Fruit fly (Drosophila melanogaster) whole organism, embryonic: ENCODE measurements around the gene AP-1mu.

Experiments used
- Antp ChIP-seq: fragments of 200-800 bp; sonication (Bioruptor generic); optimal IDR thresholded peaks from 3 replicates; lab custom pipeline; 2016; ENCODE audit warnings: missing biosample characterization, missing genetic modification characterization
- Bdp1 ChIP-seq: fragments of 200-800 bp; sonication (Bioruptor generic); optimal IDR thresholded peaks from 3 replicates; lab custom pipeline; 2016; ENCODE audit warnings: missing biosample characterization, missing genetic modification characterization
- CG10431 ChIP-seq: fragments of 200-800 bp; sonication (Bioruptor generic); optimal IDR thresholded peaks from 3 replicates; lab custom pipeline; 2018; ENCODE audit warnings: missing biosample characterization, mild to moderate bottlenecking, missing genetic modification characterization
- CG10543 ChIP-seq: fragments of 200-800 bp; sonication (Bioruptor generic); optimal IDR thresholded peaks from 3 replicates; lab custom pipeline; 2017; ENCODE audit warnings: missing biosample characterization, mild to moderate bottlenecking, missing genetic modification characterization, moderate library complexity
- CG10654 ChIP-seq: fragments of 200-800 bp; sonication (Bioruptor generic); optimal IDR thresholded peaks from 2 replicates; lab custom pipeline; 2016; ENCODE audit warnings: missing biosample characterization, missing genetic modification characterization
- CG10959 ChIP-seq: fragments of 200-800 bp; sonication (Bioruptor generic); IDR thresholded peaks from 2 replicates; pipeline ENCODE4 v1.3.6; 2022; ENCODE audit warnings: missing biosample characterization, missing genetic modification characterization
- CG11456 ChIP-seq: fragments of 200-800 bp; sonication (Bioruptor generic); IDR thresholded peaks from 3 replicates; pipeline ENCODE4 v1.3.6; 2022; ENCODE audit warnings: missing biosample characterization, missing genetic modification characterization
- CG11695 ChIP-seq: fragments of 200-800 bp; sonication (Bioruptor generic); IDR thresholded peaks from 3 replicates; pipeline ENCODE4 v1.3.6; 2022; ENCODE audit warnings: missing biosample characterization, missing genetic modification characterization
- CG12071 ChIP-seq: fragments of 200-800 bp; sonication (Bioruptor generic); optimal IDR thresholded peaks from 3 replicates; lab custom pipeline; 2018; ENCODE audit warnings: missing biosample characterization, mild to moderate bottlenecking, missing genetic modification characterization
- CG12219 ChIP-seq: fragments of 200-800 bp; sonication (Bioruptor generic); optimal IDR thresholded peaks from 3 replicates; lab custom pipeline; 2018; ENCODE audit warnings: missing biosample characterization, mild to moderate bottlenecking, missing genetic modification characterization
- CG12769 ChIP-seq: fragments of 200-800 bp; sonication (Bioruptor generic); optimal IDR thresholded peaks from 2 replicates; lab custom pipeline; 2019; ENCODE audit warnings: missing biosample characterization, mild to moderate bottlenecking, missing genetic modification characterization, moderate library complexity
- CG13424 ChIP-seq: fragments of 200-800 bp; sonication (Bioruptor generic); optimal IDR thresholded peaks from 2 replicates; lab custom pipeline; 2019; ENCODE audit warnings: missing biosample characterization, mild to moderate bottlenecking, missing genetic modification characterization, moderate library complexity
- CG15011 ChIP-seq: fragments of 200-800 bp; sonication (Bioruptor generic); optimal IDR thresholded peaks from 3 replicates; lab custom pipeline; 2018; ENCODE audit warnings: missing biosample characterization, mild to moderate bottlenecking, missing genetic modification characterization
- CG17359 ChIP-seq: fragments of 200-800 bp; sonication (Bioruptor generic); optimal IDR thresholded peaks from 3 replicates; lab custom pipeline; 2018; ENCODE audit warnings: missing biosample characterization, mild to moderate bottlenecking, missing genetic modification characterization, moderate library complexity
- CG2875 ChIP-seq: fragments of 200-800 bp; sonication (Bioruptor generic); optimal IDR thresholded peaks from 2 replicates; lab custom pipeline; 2017; ENCODE audit warnings: missing biosample characterization, mild to moderate bottlenecking, missing genetic modification characterization, missing genetic modification reagents
- CG31224 ChIP-seq: fragments of 200-800 bp; sonication (Bioruptor generic); IDR thresholded peaks from 2 replicates; pipeline ENCODE4 v1.3.6; 2022; ENCODE audit warnings: missing biosample characterization, missing genetic modification characterization
- CG3407 ChIP-seq: fragments of 200-800 bp; sonication (Bioruptor generic); optimal IDR thresholded peaks from 2 replicates; lab custom pipeline; 2018; ENCODE audit warnings: missing biosample characterization, mild to moderate bottlenecking, missing genetic modification characterization
- CG34376 ChIP-seq: fragments of 200-800 bp; sonication (Bioruptor generic); optimal IDR thresholded peaks from 2 replicates; lab custom pipeline; 2018; ENCODE audit warnings: missing biosample characterization, mild to moderate bottlenecking, missing genetic modification characterization
- CG3838 ChIP-seq: fragments of 200-800 bp; sonication (Bioruptor generic); optimal IDR thresholded peaks from 3 replicates; lab custom pipeline; 2016; ENCODE audit warnings: missing biosample characterization, missing genetic modification characterization
- CG4282 ChIP-seq: fragments of 200-800 bp; sonication (Bioruptor generic); optimal IDR thresholded peaks from 2 replicates; lab custom pipeline; 2016; ENCODE audit warnings: missing biosample characterization, missing genetic modification characterization
- CG43689 ChIP-seq: fragments of 200-800 bp; sonication (Bioruptor generic); IDR thresholded peaks from 2 replicates; pipeline ENCODE4 v1.3.6; 2022; ENCODE audit warnings: missing biosample characterization, missing genetic modification characterization
- CG5953 ChIP-seq: fragments of 200-800 bp; sonication (Bioruptor generic); IDR thresholded peaks from 2 replicates; pipeline ENCODE4 v1.3.6; 2022; ENCODE audit warnings: missing biosample characterization, missing genetic modification characterization
- CG6175 ChIP-seq: fragments of 200-800 bp; sonication (Bioruptor generic); IDR thresholded peaks from 3 replicates; pipeline ENCODE4 v1.3.6; 2022; ENCODE audit warnings: missing biosample characterization, missing genetic modification characterization
- CG7372 ChIP-seq: fragments of 200-800 bp; sonication (Bioruptor generic); IDR thresholded peaks from 2 replicates; pipeline ENCODE4 v1.3.6; 2022; ENCODE audit warnings: missing biosample characterization, missing genetic modification characterization
- CTCF ChIP-seq: fragments of 200-800 bp; sonication (Bioruptor generic); optimal IDR thresholded peaks from 2 replicates; lab custom pipeline; 2017; ENCODE audit warnings: missing biosample characterization, mild to moderate bottlenecking, missing genetic modification characterization, moderate library complexity
- Fer2 ChIP-seq: fragments of 200-800 bp; sonication (Bioruptor generic); optimal IDR thresholded peaks from 2 replicates; lab custom pipeline; 2018; ENCODE audit warnings: missing biosample characterization, mild to moderate bottlenecking, missing genetic modification characterization, moderate library complexity
- Lim3 ChIP-seq: fragments of 200-800 bp; sonication (Bioruptor generic); IDR thresholded peaks from 2 replicates; pipeline ENCODE4 v1.3.6; 2022; ENCODE audit warnings: missing biosample characterization, missing genetic modification characterization
- Myb ChIP-seq: fragments of 200-800 bp; sonication (Bioruptor generic); optimal IDR thresholded peaks from 2 replicates; lab custom pipeline; 2016; ENCODE audit warnings: missing biosample characterization, missing genetic modification characterization
- Nf-YA ChIP-seq: fragments of 200-800 bp; sonication (Bioruptor generic); IDR thresholded peaks from 2 replicates; pipeline ENCODE4 v1.3.6; 2022; ENCODE audit warnings: missing biosample characterization, missing genetic modification characterization
- Side ChIP-seq: fragments of 200-800 bp; sonication (Bioruptor generic); optimal IDR thresholded peaks from 2 replicates; lab custom pipeline; 2016; ENCODE audit warnings: missing biosample characterization, missing genetic modification characterization
- Tbp ChIP-seq: fragments of >200 bp; optimal IDR thresholded peaks from 2 replicates; lab custom pipeline; 2018; ENCODE audit warnings: missing biosample characterization, missing genetic modification characterization
- abd-A ChIP-seq: fragments of 200-800 bp; sonication (Bioruptor generic); optimal IDR thresholded peaks from 3 replicates; lab custom pipeline; 2019; ENCODE audit warnings: missing biosample characterization, mild to moderate bottlenecking, missing genetic modification characterization, moderate library complexity
- bab2 ChIP-seq: fragments of 200-800 bp; sonication (Bioruptor generic); optimal IDR thresholded peaks from 2 replicates; lab custom pipeline; 2016; ENCODE audit warnings: missing biosample characterization, missing genetic modification characterization
- disco-r ChIP-seq: fragments of 200-800 bp; sonication (Bioruptor generic); optimal IDR thresholded peaks from 2 replicates; lab custom pipeline; 2016; ENCODE audit warnings: missing biosample characterization, missing genetic modification characterization
- emc ChIP-seq: fragments of 200-800 bp; sonication (Bioruptor generic); optimal IDR thresholded peaks from 2 replicates; lab custom pipeline; 2016; ENCODE audit warnings: missing biosample characterization, missing genetic modification characterization
- en ChIP-seq: fragments of 200-800 bp; sonication (Bioruptor generic); optimal IDR thresholded peaks from 2 replicates; lab custom pipeline; 2016; ENCODE audit warnings: missing biosample characterization, missing genetic modification characterization
- gce ChIP-seq: fragments of 200-800 bp; sonication (Bioruptor generic); IDR thresholded peaks from 3 replicates; pipeline ENCODE4 v1.3.6; 2022; ENCODE audit warnings: missing biosample characterization, missing genetic modification characterization
- gfzf ChIP-seq: fragments of 200-800 bp; sonication (Bioruptor generic); optimal IDR thresholded peaks from 2 replicates; lab custom pipeline; 2016; ENCODE audit warnings: missing biosample characterization, mild to moderate bottlenecking, missing genetic modification characterization, moderate library complexity
- jing ChIP-seq: fragments of 200-800 bp; sonication (Bioruptor generic); optimal IDR thresholded peaks from 2 replicates; lab custom pipeline; 2018; ENCODE audit warnings: missing biosample characterization, mild to moderate bottlenecking, missing genetic modification characterization
- klu ChIP-seq: fragments of 200-800 bp; sonication (Bioruptor generic); IDR thresholded peaks from 2 replicates; pipeline ENCODE4 v1.3.6; 2022; ENCODE audit warnings: missing biosample characterization, missing genetic modification characterization
- kni ChIP-seq: fragments of 200-800 bp; sonication (Bioruptor generic); optimal IDR thresholded peaks from 3 replicates; lab custom pipeline; 2017; ENCODE audit warnings: mild to moderate bottlenecking, missing biosample characterization, missing genetic modification reagents, missing genetic modification characterization
- lilli ChIP-seq: fragments of 200-800 bp; sonication (Bioruptor generic); optimal IDR thresholded peaks from 3 replicates; lab custom pipeline; 2016; ENCODE audit warnings: missing biosample characterization, missing genetic modification characterization
- lmd ChIP-seq: fragments of 200-800 bp; sonication (Bioruptor generic); IDR thresholded peaks from 2 replicates; pipeline ENCODE4 v1.3.6; 2022; ENCODE audit warnings: missing biosample characterization, missing genetic modification characterization
- oc ChIP-seq: fragments of 200-800 bp; sonication (Bioruptor generic); optimal IDR thresholded peaks from 2 replicates; lab custom pipeline; 2018; ENCODE audit warnings: missing biosample characterization, mild to moderate bottlenecking, missing genetic modification characterization, moderate library complexity
- pzg ChIP-seq: fragments of 200-800 bp; sonication (Bioruptor generic); optimal IDR thresholded peaks from 3 replicates; lab custom pipeline; 2018; ENCODE audit warnings: missing biosample characterization, mild to moderate bottlenecking, missing genetic modification characterization, moderate library complexity
- sisA ChIP-seq: fragments of 200-800 bp; sonication (Bioruptor generic); IDR thresholded peaks from 2 replicates; pipeline ENCODE4 v1.3.6; 2022; ENCODE audit warnings: missing biosample characterization, missing genetic modification characterization
- slou ChIP-seq: fragments of 200-800 bp; sonication (Bioruptor generic); optimal IDR thresholded peaks from 3 replicates; lab custom pipeline; 2016; ENCODE audit warnings: missing biosample characterization, missing genetic modification characterization
- stwl ChIP-seq: fragments of 200-800 bp; sonication (Bioruptor generic); optimal IDR thresholded peaks from 3 replicates; lab custom pipeline; 2018; ENCODE audit warnings: missing biosample characterization, mild to moderate bottlenecking, missing genetic modification characterization, moderate library complexity
- tap ChIP-seq: fragments of 200-800 bp; optimal IDR thresholded peaks from 3 replicates; lab custom pipeline; 2019; ENCODE audit warnings: missing biosample characterization, mild to moderate bottlenecking, missing genetic modification characterization, moderate library complexity
- unc-4 ChIP-seq: fragments of 200-800 bp; sonication (Bioruptor generic); IDR thresholded peaks from 2 replicates; pipeline ENCODE4 v1.3.6; 2022; ENCODE audit warnings: missing biosample characterization, missing genetic modification characterization; ENCODE audit not compliant: partially characterized antibody
- vvl ChIP-seq: fragments of 200-800 bp; sonication (Bioruptor generic); IDR thresholded peaks from 2 replicates; pipeline ENCODE4 v1.3.6; 2022; ENCODE audit warnings: missing biosample characterization, missing genetic modification characterization
- zen2 ChIP-seq: fragments of 200-800 bp; sonication (Bioruptor generic); IDR thresholded peaks from 3 replicates; pipeline ENCODE4 v1.3.6; 2022; ENCODE audit warnings: missing biosample characterization, missing genetic modification characterization; ENCODE audit not compliant: partially characterized antibody

The AP-1mu gene

DNA sequence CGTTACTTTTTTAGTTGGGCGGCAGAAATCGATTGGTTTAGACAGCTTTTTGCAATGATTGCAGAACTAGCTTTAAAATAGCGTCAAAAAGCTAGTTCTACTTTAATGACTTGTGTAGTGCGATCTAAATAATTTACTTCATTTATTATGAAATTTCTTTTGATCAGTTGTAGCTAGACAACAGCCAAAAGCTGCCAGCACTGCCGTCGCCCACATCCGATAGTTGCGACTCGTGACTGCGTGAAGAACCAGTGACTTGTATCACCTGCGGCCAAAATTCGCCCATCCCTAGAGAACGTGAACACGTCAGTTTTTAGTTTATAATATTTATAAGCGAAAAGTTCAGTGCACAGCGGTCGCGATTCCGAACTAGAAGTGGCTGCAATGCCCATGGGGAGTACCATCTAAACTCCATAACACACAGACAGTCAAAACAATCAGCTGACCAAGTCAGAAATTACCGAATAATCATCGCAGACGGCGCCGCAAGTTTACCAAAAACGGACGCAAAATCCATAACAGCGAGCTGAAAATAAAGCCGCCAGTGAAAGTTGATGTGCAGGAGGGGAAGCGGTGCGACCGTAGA is 27.4 kb upstream of the AP-1mu start, which contains the start of gene P58IPK (continued):
- TF ChIP-seq CG17359 (tag; lab: Kevin White, UChicago) (peak; percentile 38), lmd (GFP tag; lab: Robert Waterston, UW) (peak; percentile 66; the same call in 1 of the 2 replicates), CTCF (no peak), tap (tag; lab: Kevin White, UChicago) (no peak), Lim3 (GFP tag; lab: Robert Waterston, UW) (no peak), slou (no peak), CG2875 (GFP tag; lab: Kevin White, UChicago) (no peak), Fer2 (no peak), gce (GFP tag; lab: Robert Waterston, UW) (no peak), CG34376 (GFP tag; lab: Kevin White, UChicago) (peak; percentile 57), CG12071 (GFP tag; lab: Kevin White, UChicago) (no peak), zen2 (GFP tag; lab: Robert Waterston, UW) (peak; percentile 79), CG4282 (peak; percentile 0), bab2 (GFP tag; lab: Kevin White, UChicago) (peak; percentile 70), CG15011 (GFP tag; lab: Kevin White, UChicago) (no peak), gfzf (peak; percentile 41), CG43689 (GFP tag; lab: Robert Waterston, UW) (no peak), pzg (GFP tag; lab: Kevin White, UChicago) (peak; percentile 92), Antp (GFP tag; lab: Kevin White, UChicago) (peak; percentile 77), kni (GFP tag; lab: Kevin White, UChicago) (peak; percentile 22), sisA (GFP tag; lab: Robert Waterston, UW) (peak; percentile 64), en (peak; percentile 14), oc (tag; lab: Kevin White, UChicago) (no peak), jing (no peak), CG31224 (GFP tag; lab: Robert Waterston, UW) (no peak), Nf-YA (no peak), CG10654 (peak; percentile 23), Tbp (no peak), CG10431 (GFP tag; lab: Kevin White, UChicago) (no peak), emc (GFP tag; lab: Kevin White, UChicago) (no peak), CG10959 (GFP tag; lab: Robert Waterston, UW) (no peak), CG12769 (tag; lab: Kevin White, UChicago) (peak; percentile 69), lilli (GFP tag; lab: Kevin White, UChicago) (peak; percentile 87), disco-r (GFP tag; lab: Kevin White, UChicago) (peak; percentile 10), stwl (peak; percentile 55), CG6175 (peak; percentile 64), CG7372 (GFP tag; lab: Robert Waterston, UW) (peak; percentile 71), CG5953 (GFP tag; lab: Robert Waterston, UW) (no peak), Side (GFP tag; lab: Kevin White, UChicago) (peak; percentile 45), CG11456 (GFP tag; lab: Robert Waterston, UW) (peak; percentile 85; the same call in 2 of the 3 replicates), CG3407 (GFP tag; lab: Kevin White, UChicago) (no peak), CG3838 (GFP tag; lab: Kevin White, UChicago) (peak; percentile 52), Myb (GFP tag; lab: Kevin White, UChicago) (peak; percentile 94), CG12219 (GFP tag; lab: Kevin White, UChicago) (no peak), vvl (peak; percentile 81), abd-A (tag; lab: Kevin White, UChicago) (no peak), Bdp1 (GFP tag; lab: Kevin White, UChicago) (peak; percentile 69), CG11695 (GFP tag; lab: Robert Waterston, UW) (no peak), CG13424 (tag; lab: Kevin White, UChicago) (peak; percentile 62), unc-4 (GFP tag; lab: Robert Waterston, UW) (peak; percentile 91), klu (GFP tag; lab: Robert Waterston, UW) (peak; percentile 63; the same call in 1 of the 2 replicates), CG10543 (peak; percentile 7)
